Worm (Caenorhabditis elegans): ENCODE results near the gene gcna-1.

- TF ChIP-seq nhr-84 (tag; optimal IDR thresholded peaks at IDR 0.05) (no peak), nhr-77 (tag; optimal IDR thresholded peaks at IDR 0.05) (no peak), nhr-237 (tag; optimal IDR thresholded peaks at IDR 0.05) (no peak), jun-1 (tag; optimal IDR thresholded peaks at IDR 0.05) (no peak), hlh-17 (GFP tag; optimal IDR thresholded peaks at IDR 0.05; ENCODE audit: borderline replicate concordance) (no peak), blmp-1 (tag; optimal IDR thresholded peaks at IDR 0.05) (no peak), ztf-4 (tag; optimal IDR thresholded peaks at IDR 0.05) (no peak), tbx-2 (tag; optimal IDR thresholded peaks at IDR 0.05) (no peak), ama-1 (optimal IDR thresholded peaks at IDR 0.05) (no peak)
Measured at ce11 chrIII:5999629-6000028, 9.3 kb downstream of the gcna-1 start.
